Worm (Caenorhabditis elegans) whole organism, early embryonic: ENCODE results near the gene F38E1.10.

ENCODE experiments used
- aly-1 ChIP-seq: sonication (generic microtip); optimal IDR thresholded peaks from 2 replicates; lab custom pipeline; 2016; ENCODE audit warnings: missing genetic modification characterization, missing compliant biosample characterization
- ets-7 ChIP-seq: sonication (generic microtip); optimal IDR thresholded peaks from 2 replicates; lab custom pipeline; 2016; ENCODE audit warnings: missing genotype, missing genetic modification characterization, missing compliant biosample characterization
- tra-4 ChIP-seq: sonication (generic microtip); optimal IDR thresholded peaks from 2 replicates; lab custom pipeline; 2017; ENCODE audit warnings: missing genetic modification characterization, missing compliant biosample characterization

DNA sequence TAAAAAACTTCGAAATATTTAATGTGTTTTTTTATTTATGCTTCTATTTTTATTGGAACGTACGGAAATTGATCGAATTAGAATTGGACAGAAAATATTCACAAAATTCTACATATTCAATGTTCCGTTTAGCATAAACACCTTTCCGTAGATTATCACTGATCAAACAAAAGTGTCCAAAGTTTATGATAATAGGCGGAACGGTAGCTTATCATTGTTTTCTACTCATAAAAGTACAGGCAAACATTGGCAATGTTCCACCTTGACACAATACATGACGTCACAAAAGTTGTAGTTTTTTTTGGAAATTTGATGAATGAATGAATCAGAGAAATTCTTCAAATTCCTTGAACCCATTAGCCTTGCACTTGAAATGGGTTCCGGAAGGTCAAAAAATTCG, 28.6 kb upstream of the F38E1.10 start:
- TF ChIP-seq ets-7 (tag; lab: Kevin White, UChicago) = no peak
- no peak for TF ChIP-seq tra-4 (tag; lab: Kevin White, UChicago)
- no peak for TF ChIP-seq aly-1 (tag; lab: Kevin White, UChicago)
